Fruit fly (Drosophila melanogaster): ENCODE results near the gene CG6026.

- TF ChIP-seq lola (GFP tag; optimal IDR thresholded peaks at IDR 0.05) (no peak), lmd (GFP tag; IDR thresholded peaks at IDR 0.05) (no peak)
These were observed 6.2 kb upstream of the CG6026 start, which contains the start of gene NP15.6 for dm6 chr3R:19027165-19027564.
